Worm (Caenorhabditis elegans) whole organism, L1 larva: ENCODE data around the gene T20B12.3.

Experiments
- C04F5.9 ChIP-seq: sonication (generic microtip); optimal IDR thresholded peaks from 2 replicates; lab custom pipeline; 2016; ENCODE audit warnings: missing genetic modification characterization, missing compliant biosample characterization
- Y116A8C.19 ChIP-seq: sonication (generic microtip); optimal IDR thresholded peaks from 2 replicates; lab custom pipeline; 2016; ENCODE audit warnings: missing compliant biosample characterization, missing genetic modification characterization, borderline replicate concordance
- aha-1 ChIP-seq: fragments of 150-350 bp; optimal IDR thresholded peaks from 2 replicates; lab custom pipeline; 2014; ENCODE audit warnings: missing biosample characterization, missing genetic modification characterization
- ama-1 ChIP-seq: fragments of 150-350 bp; optimal IDR thresholded peaks from 2 replicates; lab custom pipeline; 2014
- blmp-1 ChIP-seq: fragments of 150-350 bp; optimal IDR thresholded peaks from 2 replicates; lab custom pipeline; 2014; ENCODE audit warnings: missing biosample characterization, missing genetic modification characterization
- ceh-82 ChIP-seq, 3 experiments: fragments of 150-350 bp in 1 of 3; sonication (generic microtip) in 2 of 3; optimal IDR thresholded peaks; 2 replicates each; lab custom pipeline; 2014 to 2017; ENCODE audit warnings: missing biosample characterization in 3 of 3, missing genetic modification characterization in 3 of 3
- ceh-88 ChIP-seq: fragments of 200-800 bp; sonication (Bioruptor generic); IDR thresholded peaks from 2 replicates; pipeline ENCODE4 v1.3.6; 2022; ENCODE audit warnings: missing genetic modification characterization, missing compliant biosample characterization
- ces-1 ChIP-seq: fragments of 150-350 bp; optimal IDR thresholded peaks from 2 replicates; lab custom pipeline; 2014; ENCODE audit warnings: missing biosample characterization, missing genetic modification reagents, missing genetic modification characterization
- dpl-1 ChIP-seq, 3 experiments: fragments of 150-350 bp in 2 of 3; sonication (generic microtip) in 1 of 3; optimal IDR thresholded peaks; 2 replicates each; lab custom pipeline; 2014 to 2017; ENCODE audit warnings: missing biosample characterization in 3 of 3, missing genetic modification characterization in 3 of 3, missing genetic modification reagents in 3 of 3
- dsc-1 ChIP-seq: sonication (generic microtip); optimal IDR thresholded peaks from 2 replicates; lab custom pipeline; 2016; ENCODE audit warnings: mild to moderate bottlenecking, missing genetic modification characterization, missing compliant biosample characterization
- efl-1 ChIP-seq, 4 experiments: fragments of 150-350 bp; optimal IDR thresholded peaks in 3 of 4; peaks in 1 of 4; 1 replicate in 1 of 4; 2 replicates in 3 of 4; lab custom pipeline; 2014; ENCODE audit warnings: missing biosample characterization in 2 of 4, missing genetic modification characterization in 2 of 4, missing genetic modification reagents in 2 of 4
- efl-3 ChIP-seq: fragments of 200-800 bp; sonication (Bioruptor generic); optimal IDR thresholded peaks from 2 replicates; lab custom pipeline; 2018; ENCODE audit warnings: mild to moderate bottlenecking, missing genetic modification characterization, missing compliant biosample characterization
- elt-3 ChIP-seq, 6 experiments: fragments of 150-350 bp in 1 of 6; sonication (generic microtip); optimal IDR thresholded peaks; 2 replicates each; lab custom pipeline; 2017 to 2018; ENCODE audit warnings: missing biosample characterization in 6 of 6, missing genetic modification characterization in 6 of 6, inconsistent platforms in 1 of 6
- ets-5 ChIP-seq: fragments of 200-800 bp; sonication (Bioruptor generic); IDR thresholded peaks from 2 replicates; pipeline ENCODE4 v1.3.6; 2022; ENCODE audit warnings: missing genetic modification characterization, missing compliant biosample characterization
- fkh-4 ChIP-seq: sonication (generic microtip); optimal IDR thresholded peaks from 2 replicates; lab custom pipeline; 2016; ENCODE audit warnings: missing compliant biosample characterization, missing genetic modification characterization, borderline replicate concordance
- fos-1 ChIP-seq: fragments of 150-350 bp; optimal IDR thresholded peaks from 2 replicates; lab custom pipeline; 2014; ENCODE audit warnings: missing biosample characterization, missing genetic modification characterization
- grh-1 ChIP-seq: fragments of 200-800 bp; sonication (Bioruptor generic); IDR thresholded peaks from 2 replicates; pipeline ENCODE4 v1.3.6; 2022; ENCODE audit warnings: missing genetic modification reagents, missing genetic modification characterization, missing compliant biosample characterization
- hlh-4 ChIP-seq: sonication (generic microtip); optimal IDR thresholded peaks from 2 replicates; lab custom pipeline; 2016; ENCODE audit warnings: mild to moderate bottlenecking, missing genetic modification characterization, missing compliant biosample characterization
- hpl-2 ChIP-seq: fragments of 150-350 bp; optimal IDR thresholded peaks from 2 replicates; lab custom pipeline; 2014; ENCODE audit warnings: missing biosample characterization, missing genetic modification reagents, missing genetic modification characterization
- irx-1 ChIP-seq: sonication (generic microtip); optimal IDR thresholded peaks from 2 replicates; lab custom pipeline; 2016; ENCODE audit warnings: missing genetic modification characterization, missing compliant biosample characterization
- jun-1 ChIP-seq: fragments of 150-350 bp; optimal IDR thresholded peaks from 2 replicates; lab custom pipeline; 2014; ENCODE audit warnings: missing biosample characterization, missing genetic modification reagents, missing genetic modification characterization
- lin-13 ChIP-seq: fragments of 150-350 bp; optimal IDR thresholded peaks from 2 replicates; lab custom pipeline; 2014; ENCODE audit warnings: missing biosample characterization, missing genetic modification reagents, missing genetic modification characterization
- lin-14 ChIP-seq: fragments of 200-800 bp; sonication (Bioruptor generic); optimal IDR thresholded peaks from 2 replicates; lab custom pipeline; 2018; ENCODE audit warnings: mild to moderate bottlenecking, missing genetic modification characterization, moderate library complexity, missing compliant biosample characterization
- lin-15B ChIP-seq: fragments of 150-350 bp; sonication (generic microtip); optimal IDR thresholded peaks from 3 replicates; lab custom pipeline; 2014; ENCODE audit warnings: missing biosample characterization, missing genetic modification characterization
- lin-35 ChIP-seq, 2 experiments: fragments of 150-350 bp; optimal IDR thresholded peaks; 2 replicates each; lab custom pipeline; 2014; ENCODE audit warnings: missing biosample characterization in 2 of 2, missing genetic modification characterization in 2 of 2, missing genetic modification reagents in 2 of 2
- lin-39 ChIP-seq: fragments of 150-350 bp; optimal IDR thresholded peaks from 2 replicates; lab custom pipeline; 2014; ENCODE audit warnings: missing biosample characterization, missing genetic modification reagents, missing genetic modification characterization
- lir-3 ChIP-seq: sonication (generic microtip); optimal IDR thresholded peaks from 2 replicates; lab custom pipeline; 2016; ENCODE audit warnings: mild to moderate bottlenecking, missing genetic modification characterization, moderate library complexity, missing compliant biosample characterization; ENCODE audit not compliant: poor library complexity
- mdl-1 ChIP-seq, 2 experiments: fragments of 150-350 bp; optimal IDR thresholded peaks; 2 replicates each; lab custom pipeline; 2014 to 2017; ENCODE audit warnings: missing biosample characterization in 2 of 2, missing genetic modification characterization in 2 of 2, inconsistent platforms in 1 of 2
- mef-2 ChIP-seq: fragments of 150-350 bp; optimal IDR thresholded peaks from 2 replicates; lab custom pipeline; 2014; ENCODE audit warnings: missing biosample characterization, missing genetic modification characterization
- mep-1 ChIP-seq: fragments of 150-350 bp; optimal IDR thresholded peaks from 2 replicates; lab custom pipeline; 2014; ENCODE audit warnings: missing biosample characterization, missing genetic modification characterization
- nhr-11 ChIP-seq: fragments of 150-350 bp; optimal IDR thresholded peaks from 2 replicates; lab custom pipeline; 2014; ENCODE audit warnings: missing biosample characterization, missing genetic modification characterization
- nhr-12 ChIP-seq: sonication (generic microtip); optimal IDR thresholded peaks from 2 replicates; lab custom pipeline; 2017; ENCODE audit warnings: missing biosample characterization, missing genetic modification characterization
- nhr-20 ChIP-seq: sonication (generic microtip); optimal IDR thresholded peaks from 2 replicates; lab custom pipeline; 2016; ENCODE audit warnings: mild to moderate bottlenecking, missing genetic modification characterization, missing compliant biosample characterization
- nhr-28 ChIP-seq: fragments of 150-350 bp; optimal IDR thresholded peaks from 2 replicates; lab custom pipeline; 2014; ENCODE audit warnings: missing biosample characterization, missing genetic modification characterization
- nhr-71 ChIP-seq: sonication (generic microtip); optimal IDR thresholded peaks from 2 replicates; lab custom pipeline; 2016; ENCODE audit warnings: mild to moderate bottlenecking, missing genetic modification characterization, moderate library complexity, missing compliant biosample characterization
- nhr-85 ChIP-seq: sonication (generic microtip); peaks from one replicate; lab custom pipeline; 2016; ENCODE audit warnings: missing genetic modification characterization, inconsistent platforms, missing compliant biosample characterization
- pax-3 ChIP-seq: fragments of 200-800 bp; sonication (Bioruptor generic); optimal IDR thresholded peaks from 2 replicates; lab custom pipeline; 2018; ENCODE audit warnings: mild to moderate bottlenecking, missing genetic modification characterization, moderate library complexity, missing compliant biosample characterization
- rnt-1 ChIP-seq: sonication (generic microtip); optimal IDR thresholded peaks from 2 replicates; lab custom pipeline; 2016; ENCODE audit warnings: mild to moderate bottlenecking, missing genetic modification characterization, moderate library complexity, missing compliant biosample characterization
- skn-1 ChIP-seq: fragments of 150-350 bp; optimal IDR thresholded peaks from 2 replicates; lab custom pipeline; 2014; ENCODE audit warnings: missing biosample characterization, missing genetic modification characterization
- snpc-4 ChIP-seq: fragments of 150-350 bp; optimal IDR thresholded peaks from 2 replicates; lab custom pipeline; 2014; ENCODE audit warnings: missing biosample characterization, missing genetic modification characterization
- snu-23 ChIP-seq: sonication (generic microtip); optimal IDR thresholded peaks from 2 replicates; lab custom pipeline; 2016; ENCODE audit warnings: missing genetic modification characterization, missing compliant biosample characterization
- sox-4 ChIP-seq: sonication (generic microtip); optimal IDR thresholded peaks from 2 replicates; lab custom pipeline; 2016; ENCODE audit warnings: missing genetic modification characterization, missing compliant biosample characterization
- sptf-1 ChIP-seq: fragments of 150-350 bp; optimal IDR thresholded peaks from 2 replicates; lab custom pipeline; 2014; ENCODE audit warnings: missing biosample characterization, missing genetic modification characterization
- sup-37 ChIP-seq: fragments of 200-800 bp; sonication (Bioruptor generic); optimal IDR thresholded peaks from 2 replicates; lab custom pipeline; 2018; ENCODE audit warnings: mild to moderate bottlenecking, missing genetic modification characterization, missing compliant biosample characterization
- tbx-2 ChIP-seq: sonication (generic microtip); optimal IDR thresholded peaks from 2 replicates; lab custom pipeline; 2016; ENCODE audit warnings: missing genetic modification characterization, missing compliant biosample characterization
- unc-130 ChIP-seq: fragments of 150-350 bp; optimal IDR thresholded peaks from 2 replicates; lab custom pipeline; 2017; ENCODE audit warnings: missing biosample characterization, missing genetic modification characterization, inconsistent platforms
- unc-30 ChIP-seq: sonication (generic microtip); optimal IDR thresholded peaks from 2 replicates; lab custom pipeline; 2017; ENCODE audit warnings: missing biosample characterization, missing genetic modification characterization
- unc-86 ChIP-seq: sonication (generic microtip); optimal IDR thresholded peaks from 2 replicates; lab custom pipeline; 2016; ENCODE audit warnings: missing genetic modification characterization, missing compliant biosample characterization
- unc-98 ChIP-seq: fragments of 200-800 bp; sonication (Bioruptor generic); IDR thresholded peaks from 2 replicates; pipeline ENCODE4 v1.3.6; 2022; ENCODE audit warnings: missing genetic modification characterization, missing compliant biosample characterization
- xbp-1 ChIP-seq: sonication (generic microtip); optimal IDR thresholded peaks from 2 replicates; lab custom pipeline; 2016; ENCODE audit warnings: missing genetic modification characterization, missing compliant biosample characterization
- zag-1 ChIP-seq: fragments of 150-350 bp; optimal IDR thresholded peaks from 2 replicates; lab custom pipeline; 2014; ENCODE audit warnings: missing biosample characterization, missing genetic modification characterization
- zip-4 ChIP-seq: fragments of 200-800 bp; sonication (Bioruptor generic); optimal IDR thresholded peaks from 2 replicates; lab custom pipeline; 2018; ENCODE audit warnings: mild to moderate bottlenecking, missing genetic modification characterization, moderate library complexity, missing compliant biosample characterization
- ztf-11 ChIP-seq, 2 experiments: sonication (generic microtip); optimal IDR thresholded peaks; 2 replicates each; lab custom pipeline; 2016 to 2017; ENCODE audit warnings: missing genetic modification characterization in 2 of 2, missing biosample characterization in 1 of 2, missing compliant biosample characterization in 1 of 2
- ztf-4 ChIP-seq: fragments of 150-350 bp; optimal IDR thresholded peaks from 2 replicates; lab custom pipeline; 2014; ENCODE audit warnings: missing biosample characterization, missing genetic modification characterization

The T20B12.3 gene

DNA sequence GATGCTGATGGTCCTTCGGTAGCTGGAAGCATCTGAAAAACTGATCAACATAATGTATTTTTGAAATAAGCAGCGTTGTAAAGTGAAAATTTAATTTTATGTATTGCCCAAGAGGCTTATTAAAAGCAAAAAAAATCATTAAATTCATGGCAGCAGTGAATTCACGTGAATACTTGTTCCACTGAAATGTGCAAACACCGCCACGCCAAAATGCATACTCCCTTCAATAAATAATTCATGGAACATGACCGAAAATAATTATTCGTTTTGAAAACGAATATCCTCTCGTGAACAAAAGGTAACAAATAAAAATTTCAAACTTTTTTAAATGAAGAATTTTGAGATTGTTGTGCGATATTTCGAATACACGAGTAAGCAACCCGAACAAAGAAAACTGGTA lies 24.6 kb upstream of the T20B12.3 start, which contains the start of gene F08F8.10:
Gene F08F8.10 (minus strand): TSS at position 38 of the 400 bp plus-strand sequence.
- TF ChIP-seq xbp-1 (tag; lab: Kevin White, UChicago): peak; percentile 35
- TF ChIP-seq elt-3 (tag; optimal IDR thresholded peaks at IDR 0.05; lab: Kevin White, UChicago): peak in 1 of 6 experiments; percentile 1
- no peak for TF ChIP-seq zag-1 (tag; lab: Kevin White, UChicago)
- TF ChIP-seq nhr-85 (tag; lab: Kevin White, UChicago): peak; percentile 56
- TF ChIP-seq mef-2: no peak
- TF ChIP-seq efl-1 (optimal IDR thresholded peaks at IDR 0.05; lab: Kevin White, UChicago): peak; percentile 52 to 64
- TF ChIP-seq efl-1 (GFP tag; optimal IDR thresholded peaks at IDR 0.05 in 1 of 2; lab: Kevin White, UChicago): peak; percentile 63 to 96
- peak in 1 of 3 experiments; percentile 18 for TF ChIP-seq ceh-82 (tag; optimal IDR thresholded peaks at IDR 0.05; lab: Kevin White, UChicago)
- no peak for TF ChIP-seq sox-4 (tag; lab: Kevin White, UChicago)
- peak; percentile 33 for TF ChIP-seq unc-130 (tag; lab: Kevin White, UChicago)
- peak; percentile 44 for TF ChIP-seq blmp-1
- TF ChIP-seq dsc-1 (tag; lab: Kevin White, UChicago): peak; percentile 5
- no peak for TF ChIP-seq sup-37
- no peak for TF ChIP-seq sptf-1 (tag; lab: Kevin White, UChicago)
- TF ChIP-seq efl-3: no peak
- TF ChIP-seq nhr-11: no peak
- no peak for TF ChIP-seq aha-1 (tag; lab: Kevin White, UChicago)
- peak; percentile 64 to 68 for TF ChIP-seq lin-35 (GFP tag; optimal IDR thresholded peaks at IDR 0.05; lab: Kevin White, UChicago)
- TF ChIP-seq dpl-1 (GFP tag; optimal IDR thresholded peaks at IDR 0.05; lab: Kevin White, UChicago): peak; percentile 33 to 65 (median 47)
- no peak for TF ChIP-seq nhr-28 (tag; lab: Kevin White, UChicago)
- TF ChIP-seq hpl-2 (GFP tag; lab: Kevin White, UChicago): no peak
- TF ChIP-seq jun-1 (tag; lab: Kevin White, UChicago): no peak
- no peak for TF ChIP-seq grh-1
- TF ChIP-seq unc-30 (tag; lab: Kevin White, UChicago): no peak
- no peak for TF ChIP-seq ztf-4 (tag; lab: Kevin White, UChicago)
- no peak for TF ChIP-seq ceh-88 (GFP tag; lab: Robert Waterston, UW)
- peak; percentile 61 for TF ChIP-seq snu-23 (GFP tag; lab: Kevin White, UChicago)
- peak in 1 of 2 experiments; percentile 61 for TF ChIP-seq mdl-1 (tag; optimal IDR thresholded peaks at IDR 0.05; lab: Kevin White, UChicago)
- no peak for TF ChIP-seq snpc-4 (tag; lab: Kevin White, UChicago)
- no peak for TF ChIP-seq unc-98 (GFP tag; lab: Robert Waterston, UW)
- no peak for TF ChIP-seq ets-5 (GFP tag; lab: Robert Waterston, UW)
- no peak for TF ChIP-seq ces-1 (GFP tag; lab: Kevin White, UChicago)
- no peak for TF ChIP-seq irx-1 (tag; lab: Kevin White, UChicago)
- no peak for TF ChIP-seq Y116A8C.19 (tag; lab: Kevin White, UChicago)
- no peak for TF ChIP-seq nhr-12 (tag; lab: Kevin White, UChicago)
- TF ChIP-seq hlh-4 (tag; lab: Kevin White, UChicago): no peak
- TF ChIP-seq tbx-2 (tag; lab: Kevin White, UChicago): peak; percentile 9
- peak; percentile 82 for TF ChIP-seq mep-1
- no peak for TF ChIP-seq lin-39 (tag; lab: Kevin White, UChicago)
- TF ChIP-seq ama-1 (lab: Kevin White, UChicago): no peak
- TF ChIP-seq unc-86 (tag; lab: Kevin White, UChicago): peak; percentile 92
- TF ChIP-seq lin-14 (GFP tag; lab: Kevin White, UChicago): peak; percentile 52
- no peak for TF ChIP-seq lir-3 (tag; lab: Kevin White, UChicago)
- peak; percentile 56 for TF ChIP-seq nhr-71 (tag; lab: Kevin White, UChicago)
- no peak for TF ChIP-seq lin-15B (tag; lab: Kevin White, UChicago)
- TF ChIP-seq nhr-20 (tag; lab: Kevin White, UChicago): peak; percentile 51
- no peak for TF ChIP-seq fos-1 (tag; lab: Kevin White, UChicago)
- TF ChIP-seq zip-4 (GFP tag; lab: Kevin White, UChicago): no peak
- peak; percentile 23 for TF ChIP-seq rnt-1 (tag; lab: Kevin White, UChicago)
- TF ChIP-seq pax-3 (tag; lab: Kevin White, UChicago): no peak
- TF ChIP-seq C04F5.9: no peak
- TF ChIP-seq fkh-4 (tag; lab: Kevin White, UChicago): no peak
- TF ChIP-seq skn-1 (tag; lab: Kevin White, UChicago): no peak
- no peak for TF ChIP-seq ztf-11 (tag; optimal IDR thresholded peaks at IDR 0.05; lab: Kevin White, UChicago)
- TF ChIP-seq lin-13 (GFP tag; lab: Kevin White, UChicago): no peak
